Fruit fly (Drosophila melanogaster): ENCODE data around the gene GstD3.

The GstD3 gene

DNA sequence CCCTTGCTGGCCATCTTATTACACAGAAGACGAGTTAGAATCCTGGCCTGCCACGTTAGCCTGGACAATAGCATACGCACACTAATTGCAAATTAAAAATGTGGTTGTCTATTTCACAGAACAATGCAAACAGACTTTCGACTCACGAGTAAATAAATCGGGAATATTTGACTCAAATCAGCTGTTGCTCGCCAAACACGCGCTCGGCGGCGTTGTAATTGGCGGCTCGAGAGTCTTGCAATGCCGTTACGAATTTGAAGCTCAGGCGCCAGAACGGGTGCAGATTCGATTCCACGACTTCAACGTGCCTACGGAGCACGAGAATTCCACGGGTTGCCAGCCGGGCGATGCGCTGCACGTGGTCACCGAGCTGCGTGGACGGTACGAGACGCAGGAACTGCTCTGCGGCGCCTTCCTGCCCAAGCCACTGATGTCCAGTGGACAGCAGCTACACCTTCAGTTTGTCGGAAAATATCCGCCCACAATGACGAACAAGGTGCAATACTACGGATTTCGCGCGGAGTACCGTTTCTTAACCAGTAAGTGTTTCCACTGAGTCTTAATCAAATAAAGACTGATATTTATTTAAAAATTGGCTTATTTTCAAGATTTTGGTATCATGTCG lies 28.9 kb downstream of the GstD3 start, which contains the start of gene DNAlig3 (continued):
- TF ChIP-seq unpg (GFP tag; optimal IDR thresholded peaks at IDR 0.05) (no peak), Nf-YC (tag; optimal IDR thresholded peaks at IDR 0.05) (no peak), kah (GFP tag; optimal IDR thresholded peaks at IDR 0.05) (peak; percentile 1), Dref (GFP tag; IDR thresholded peaks at IDR 0.05) (peak; percentile 40; the same call in 1 of the 2 replicates), pb (GFP tag; optimal IDR thresholded peaks at IDR 0.05) (no peak), CG12744 (GFP tag; optimal IDR thresholded peaks at IDR 0.05) (no peak), az2 (GFP tag; optimal IDR thresholded peaks at IDR 0.05) (no peak), CG18599 (GFP tag; optimal IDR thresholded peaks at IDR 0.05) (no peak), wdn (GFP tag; IDR thresholded peaks at IDR 0.05) (no peak), CG2116 (GFP tag; optimal IDR thresholded peaks at IDR 0.05) (peak; percentile 32), her (GFP tag; optimal IDR thresholded peaks at IDR 0.05) (peak; percentile 39), Scr (GFP tag; IDR thresholded peaks at IDR 0.05; ENCODE audit: partially characterized antibody) (peak; percentile 60), sob (GFP tag; IDR thresholded peaks at IDR 0.05) (no peak), Blimp-1 (GFP tag; optimal IDR thresholded peaks at IDR 0.05) (no peak), trem (tag; optimal IDR thresholded peaks at IDR 0.05) (peak; percentile 23), CG6272 (GFP tag; IDR thresholded peaks at IDR 0.05) (no peak), dm (GFP tag; optimal IDR thresholded peaks at IDR 0.05) (peak; percentile 37), Optix (GFP tag; IDR thresholded peaks at IDR 0.05) (no peak), scrt (GFP tag; optimal IDR thresholded peaks at IDR 0.05) (peak; percentile 53), Atf6 (GFP tag; IDR thresholded peaks at IDR 0.05) (no peak), grn (GFP tag; optimal IDR thresholded peaks at IDR 0.05) (no peak), CG7987 (GFP tag; optimal IDR thresholded peaks at IDR 0.05) (no peak), Dad (GFP tag; optimal IDR thresholded peaks at IDR 0.05) (no peak), CG9215 (GFP tag; IDR thresholded peaks at IDR 0.05) (no peak), org-1 (GFP tag; optimal IDR thresholded peaks at IDR 0.05) (no peak), CG2199 (GFP tag; IDR thresholded peaks at IDR 0.05) (no peak), chm (GFP tag; IDR thresholded peaks at IDR 0.05) (no peak), trh (GFP tag; optimal IDR thresholded peaks at IDR 0.05) (no peak), Dfd (GFP tag; optimal IDR thresholded peaks at IDR 0.05) (no peak), Hey (tag; optimal IDR thresholded peaks at IDR 0.05) (no peak), p53 (GFP tag; optimal IDR thresholded peaks at IDR 0.05) (no peak), NK7.1 (GFP tag; optimal IDR thresholded peaks at IDR 0.05) (no peak), CG13624 (GFP tag; optimal IDR thresholded peaks at IDR 0.05) (no peak), Doc3 (GFP tag; IDR thresholded peaks at IDR 0.05; ENCODE audit: partially characterized antibody) (peak; percentile 61; the same call in 1 of the 3 replicates), CG8359 (GFP tag; optimal IDR thresholded peaks at IDR 0.05; ENCODE audit: borderline replicate concordance) (no peak), gsb (GFP tag; IDR thresholded peaks at IDR 0.05) (no peak), maf-S (GFP tag; optimal IDR thresholded peaks at IDR 0.05) (no peak), unc-4 (GFP tag; IDR thresholded peaks at IDR 0.05; ENCODE audit: partially characterized antibody) (peak; percentile 57), CG6765 (GFP tag; optimal IDR thresholded peaks at IDR 0.05) (no peak), HLHmδ (GFP tag; optimal IDR thresholded peaks at IDR 0.05) (peak; percentile 65), CG1603 (tag; optimal IDR thresholded peaks at IDR 0.05) (peak; percentile 64), CG17802 (tag; optimal IDR thresholded peaks at IDR 0.05) (no peak), CG8765 (GFP tag; IDR thresholded peaks at IDR 0.05) (no peak), salm (tag; optimal IDR thresholded peaks at IDR 0.05) (no peak), onecut (GFP tag; IDR thresholded peaks at IDR 0.05) (no peak), CG18764 (GFP tag; optimal IDR thresholded peaks at IDR 0.05) (no peak), Dp (GFP tag; optimal IDR thresholded peaks at IDR 0.05) (peak; percentile 86), CG4360 (GFP tag; IDR thresholded peaks at IDR 0.05) (no peak), CG4404 (GFP tag; IDR thresholded peaks at IDR 0.05) (no peak), CG8478 (optimal IDR thresholded peaks at IDR 0.05) (no peak), nom (GFP tag; optimal IDR thresholded peaks at IDR 0.05) (no peak)
